Fruit fly (Drosophila melanogaster): Measurements from ENCODE around the gene chas.

Gene chas

DNA sequence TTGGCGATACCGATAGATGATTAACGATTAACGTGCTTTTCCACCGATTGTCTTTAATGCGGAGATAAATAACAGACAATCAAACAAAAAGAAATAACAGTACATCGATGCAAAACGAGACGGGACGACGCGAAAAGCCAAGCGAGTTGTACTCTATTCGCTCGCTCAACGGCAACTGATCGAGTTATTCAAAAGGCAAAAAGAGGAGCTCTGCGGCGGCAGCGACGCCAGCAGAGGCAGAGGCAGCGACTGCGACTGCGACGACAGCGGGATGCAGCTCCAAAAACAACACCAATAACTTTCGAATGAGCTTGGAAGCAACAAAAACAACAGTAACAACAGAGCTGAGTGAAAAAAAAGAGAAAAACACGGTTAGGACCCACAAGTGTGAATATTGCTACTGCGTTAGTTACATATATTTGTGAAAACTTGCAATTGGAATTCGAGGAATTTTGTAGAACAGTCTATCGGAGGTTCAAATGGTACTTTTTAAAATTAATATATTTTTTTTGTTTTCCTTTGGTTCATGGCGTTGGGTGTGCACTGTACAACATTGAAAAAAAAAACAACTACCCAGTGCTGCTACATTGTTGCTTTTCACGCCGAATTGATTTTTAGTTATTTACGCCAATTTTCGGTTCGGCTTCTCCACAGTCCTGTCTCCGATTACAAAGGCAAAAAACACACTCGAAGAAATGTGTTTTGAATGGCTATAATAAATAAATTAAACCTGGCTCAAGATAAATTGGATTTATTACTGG, 15.6 kb downstream of the chas start (continued):
- TF ChIP-seq cas (GFP tag; IDR thresholded peaks at IDR 0.05) = no peak
- 0 out of 3 replicates have a peak, but pooled peaks have one; percentile 50 for TF ChIP-seq CG2199 (GFP tag; IDR thresholded peaks at IDR 0.05)
- TF ChIP-seq CG8944 (GFP tag; optimal IDR thresholded peaks at IDR 0.05) = peak; percentile 23
- TF ChIP-seq dimm (GFP tag; IDR thresholded peaks at IDR 0.05) = peak; percentile 59; the same call in 1 of the 2 replicates
- TF ChIP-seq CG8765 (GFP tag; IDR thresholded peaks at IDR 0.05) = no peak
- no peak for TF ChIP-seq pum (GFP tag; optimal IDR thresholded peaks at IDR 0.05)
- TF ChIP-seq CG12104 (GFP tag; optimal IDR thresholded peaks at IDR 0.05) = peak; percentile 52
- TF ChIP-seq CG4617 (GFP tag; optimal IDR thresholded peaks at IDR 0.05; ENCODE audit: borderline replicate concordance) = peak; percentile 38
- TF ChIP-seq CG10274 (GFP tag; optimal IDR thresholded peaks at IDR 0.05) = no peak
- peak; percentile 74 for TF ChIP-seq nmo (GFP tag; optimal IDR thresholded peaks at IDR 0.05)
- peak; percentile 13 for TF ChIP-seq CG17802 (tag; optimal IDR thresholded peaks at IDR 0.05)
- peak; percentile 40; the same call in 1 of the 2 replicates for TF ChIP-seq CG9932 (GFP tag; IDR thresholded peaks at IDR 0.05)
- no peak for TF ChIP-seq btn (GFP tag; optimal IDR thresholded peaks at IDR 0.05)
- TF ChIP-seq klu (GFP tag; IDR thresholded peaks at IDR 0.05) = peak; percentile 50; the same call in 1 of the 2 replicates
- TF ChIP-seq esg (GFP tag; conservative IDR thresholded peaks at IDR 0.05) = peak; percentile 81
- peak; percentile 42 for TF ChIP-seq CG18476 (GFP tag; optimal IDR thresholded peaks at IDR 0.05)
- peak; percentile 63 for TF ChIP-seq Asciz (GFP tag; optimal IDR thresholded peaks at IDR 0.05)
- TF ChIP-seq gsb-n (tag; optimal IDR thresholded peaks at IDR 0.05) = peak; percentile 35
- TF ChIP-seq CG14050 (GFP tag; IDR thresholded peaks at IDR 0.05) = no peak
- TF ChIP-seq onecut (GFP tag; IDR thresholded peaks at IDR 0.05) = peak; percentile 61
- peak; percentile 61; the same call in 1 of the 4 replicates for TF ChIP-seq chinmo (GFP tag; IDR thresholded peaks at IDR 0.05; ENCODE audit: partially characterized antibody)
- peak; percentile 49 for TF ChIP-seq CG5180 (GFP tag; optimal IDR thresholded peaks at IDR 0.05)
- TF ChIP-seq kni (GFP tag; optimal IDR thresholded peaks at IDR 0.05) = no peak
- TF ChIP-seq seq (GFP tag; IDR thresholded peaks at IDR 0.05) = peak; percentile 62; the same call in 1 of the 2 replicates
- peak; percentile 89 for TF ChIP-seq sens (GFP tag)
- peak; percentile 51; the same call in 1 of the 2 replicates for TF ChIP-seq dati (GFP tag; IDR thresholded peaks at IDR 0.05)
- TF ChIP-seq grn (GFP tag; optimal IDR thresholded peaks at IDR 0.05) = peak; percentile 4
- no peak for TF ChIP-seq CG9817 (tag; optimal IDR thresholded peaks at IDR 0.05)
- peak; percentile 26 for TF ChIP-seq CG4707 (GFP tag; optimal IDR thresholded peaks at IDR 0.05)
- TF ChIP-seq Lhr (GFP tag; optimal IDR thresholded peaks at IDR 0.05) = no peak
- peak; percentile 28 for TF ChIP-seq nau (GFP tag; optimal IDR thresholded peaks at IDR 0.05)
- TF ChIP-seq CG3726 (GFP tag; IDR thresholded peaks at IDR 0.05) = peak; percentile 68; the same call in 2 of the 3 replicates
- peak; percentile 73; the same call in 1 of the 3 replicates for TF ChIP-seq CG11456 (GFP tag; IDR thresholded peaks at IDR 0.05)
- peak; percentile 65 for TF ChIP-seq Sox100B (GFP tag; optimal IDR thresholded peaks at IDR 0.05)
- TF ChIP-seq CG2875 (GFP tag; optimal IDR thresholded peaks at IDR 0.05) = peak; percentile 58
- TF ChIP-seq CG13287 (GFP tag; IDR thresholded peaks at IDR 0.05; ENCODE audit: partially characterized antibody) = no peak; the same call in 1 of the 2 replicates
- peak; percentile 53 for TF ChIP-seq CoRest (tag; optimal IDR thresholded peaks at IDR 0.05)
- peak; percentile 75 for TF ChIP-seq CG31441 (GFP tag; IDR thresholded peaks at IDR 0.05)
- no peak for TF ChIP-seq hkb (optimal IDR thresholded peaks at IDR 0.05)
- TF ChIP-seq hkb (GFP tag; IDR thresholded peaks at IDR 0.05) = peak; percentile 77
- TF ChIP-seq CG12391 (tag; optimal IDR thresholded peaks at IDR 0.05) = peak; percentile 55
- peak; percentile 69 for TF ChIP-seq otp (GFP tag; IDR thresholded peaks at IDR 0.05)
- TF ChIP-seq CG11093 (GFP tag; IDR thresholded peaks at IDR 0.05) = peak; percentile 83
- peak; percentile 88 for TF ChIP-seq Optix (GFP tag; IDR thresholded peaks at IDR 0.05)
- TF ChIP-seq az2 (GFP tag; optimal IDR thresholded peaks at IDR 0.05) = peak; percentile 61
- peak in 1 of 2 experiments; percentile 60 for TF ChIP-seq dpn (GFP tag; optimal IDR thresholded peaks at IDR 0.05)
- TF ChIP-seq CG11560 (tag; IDR thresholded peaks at IDR 0.05) = peak; percentile 45; the same call in 1 of the 3 replicates
- TF ChIP-seq HLH3B (GFP tag; IDR thresholded peaks at IDR 0.05) = peak; percentile 78
- peak; percentile 55 for TF ChIP-seq CG17829 (tag; optimal IDR thresholded peaks at IDR 0.05)

Measured in whole organism, embryonic.